Fruit fly (Drosophila melanogaster) whole organism, adult: ENCODE measurements around the gene primo-2.

Experiments
- CG12768 ChIP-seq: fragments of 200-800 bp; sonication (Bioruptor generic); optimal IDR thresholded peaks from 2 replicates; lab custom pipeline; 2017; ENCODE audit warnings: missing biosample characterization, missing genetic modification characterization, mild to moderate bottlenecking, moderate library complexity, missing genetic modification reagents
- CG1620 ChIP-seq: fragments of 200-800 bp; sonication (Bioruptor generic); optimal IDR thresholded peaks from 2 replicates; lab custom pipeline; 2016; ENCODE audit warnings: missing biosample characterization, missing genetic modification characterization
- CG33017 ChIP-seq: fragments of 200-800 bp; sonication (Bioruptor generic); optimal IDR thresholded peaks from 2 replicates; lab custom pipeline; 2018; ENCODE audit warnings: missing biosample characterization, mild to moderate bottlenecking, missing genetic modification characterization, moderate library complexity
- CG7045 ChIP-seq: fragments of 200-800 bp; sonication (Bioruptor generic); optimal IDR thresholded peaks from 2 replicates; lab custom pipeline; 2017; ENCODE audit warnings: missing biosample characterization, mild to moderate bottlenecking, missing genetic modification characterization
- CG7101 ChIP-seq: fragments of 200-800 bp; sonication (Bioruptor generic); optimal IDR thresholded peaks from 2 replicates; lab custom pipeline; 2018; ENCODE audit warnings: missing biosample characterization, mild to moderate bottlenecking, missing genetic modification characterization, moderate library complexity
- Clk ChIP-seq: fragments of 200-800 bp; sonication (Bioruptor generic); optimal IDR thresholded peaks from 2 replicates; lab custom pipeline; 2017; ENCODE audit warnings: missing biosample characterization, missing genetic modification characterization
- Crg-1 ChIP-seq: fragments of 200-800 bp; sonication (Bioruptor generic); optimal IDR thresholded peaks from 2 replicates; lab custom pipeline; 2016; ENCODE audit warnings: missing biosample characterization, missing genetic modification characterization
- Hr96 ChIP-seq: fragments of 200-800 bp; sonication (Bioruptor generic); optimal IDR thresholded peaks from 2 replicates; lab custom pipeline; 2016; ENCODE audit warnings: missing biosample characterization, missing genetic modification characterization
- Mnt ChIP-seq: fragments of 200-800 bp; sonication (Bioruptor generic); optimal IDR thresholded peaks from 2 replicates; lab custom pipeline; 2016; ENCODE audit warnings: missing biosample characterization, mild to moderate bottlenecking, missing genetic modification characterization
- cic ChIP-seq: fragments of 200-800 bp; sonication (Bioruptor generic); optimal IDR thresholded peaks from 2 replicates; lab custom pipeline; 2017; ENCODE audit warnings: missing biosample characterization, mild to moderate bottlenecking, missing genetic modification characterization, moderate library complexity
- cnc ChIP-seq, 2 experiments: fragments of >200 bp; optimal IDR thresholded peaks; 2 replicates each; lab custom pipeline; 2017
- kay ChIP-seq: fragments of 200-800 bp; sonication (Bioruptor generic); peaks from one replicate; lab custom pipeline; 2016; ENCODE audit warnings: missing biosample characterization, missing genetic modification characterization, borderline replicate concordance
- pad ChIP-seq: fragments of 200-800 bp; sonication (Bioruptor generic); optimal IDR thresholded peaks from 3 replicates; lab custom pipeline; 2017; ENCODE audit warnings: missing biosample characterization, missing genetic modification characterization, mild to moderate bottlenecking, moderate library complexity, missing genetic modification reagents
- toe ChIP-seq: fragments of 200-800 bp; sonication (Bioruptor generic); optimal IDR thresholded peaks from 2 replicates; lab custom pipeline; 2016; ENCODE audit warnings: missing biosample characterization, missing genetic modification characterization

dm6 chr3R:13686371-13687211 lies 25.0 kb downstream of the primo-2 start, which contains the start of gene omd:
- TF ChIP-seq Hr96: peak; percentile 57
- peak; percentile 32 for TF ChIP-seq Crg-1 (GFP tag; lab: Kevin White, UChicago)
- TF ChIP-seq cnc (optimal IDR thresholded peaks at IDR 0.05; lab: Kevin White, UChicago): no peak
- peak; percentile 64 for TF ChIP-seq CG33017 (tag; lab: Kevin White, UChicago)
- peak; percentile 30 for TF ChIP-seq Clk (GFP tag; lab: Kevin White, UChicago)
- TF ChIP-seq kay: peak; percentile 99
- TF ChIP-seq CG12768 (GFP tag; lab: Kevin White, UChicago): peak; percentile 84
- peak; percentile 100 for TF ChIP-seq cic (GFP tag; lab: Kevin White, UChicago)
- TF ChIP-seq CG7045 (GFP tag; lab: Kevin White, UChicago): peak; percentile 77
- TF ChIP-seq CG7101 (tag; lab: Kevin White, UChicago): peak; percentile 76
- peak; percentile 92 for TF ChIP-seq Mnt (GFP tag; lab: Kevin White, UChicago)
- TF ChIP-seq toe: peak; percentile 25
- peak; percentile 8 for TF ChIP-seq CG1620 (GFP tag; lab: Kevin White, UChicago)
- TF ChIP-seq pad (GFP tag; lab: Kevin White, UChicago): peak; percentile 52
